Worm (Caenorhabditis elegans) whole organism, L2 larva: ENCODE results near the gene T26H5.9.
A peak's percentile ranks its signal among the peaks of the same experiment; 100 is the strongest.

Experiments used
- C34F6.9 ChIP-seq: fragments of 150-350 bp; optimal IDR thresholded peaks from 2 replicates; lab custom pipeline; 2014; ENCODE audit warnings: missing biosample characterization, missing genetic modification characterization
- F13H6.1 ChIP-seq: sonication (generic microtip); optimal IDR thresholded peaks from 2 replicates; lab custom pipeline; 2016; ENCODE audit warnings: missing genetic modification characterization, missing compliant biosample characterization
- alr-1 ChIP-seq: fragments of 150-350 bp; optimal IDR thresholded peaks from 2 replicates; lab custom pipeline; 2014; ENCODE audit warnings: missing biosample characterization, missing genetic modification characterization
- aly-2 ChIP-seq: fragments of 150-350 bp; optimal IDR thresholded peaks from 2 replicates; lab custom pipeline; 2014; ENCODE audit warnings: missing biosample characterization, missing genetic modification characterization
- ama-1 ChIP-seq: fragments of 150-350 bp; optimal IDR thresholded peaks from 2 replicates; lab custom pipeline; 2018; ENCODE audit warnings: inconsistent platforms
- ceh-16 ChIP-seq: fragments of 150-350 bp; optimal IDR thresholded peaks from 2 replicates; lab custom pipeline; 2014; ENCODE audit warnings: missing biosample characterization, missing genetic modification characterization
- crh-2 ChIP-seq: sonication (generic microtip); optimal IDR thresholded peaks from 2 replicates; lab custom pipeline; 2017; ENCODE audit warnings: missing biosample characterization, missing genetic modification characterization
- dmd-4 ChIP-seq: sonication (generic microtip); optimal IDR thresholded peaks from 2 replicates; lab custom pipeline; 2017; ENCODE audit warnings: missing biosample characterization, missing genetic modification characterization
- egl-27 ChIP-seq: sonication (generic microtip); optimal IDR thresholded peaks from 3 replicates; lab custom pipeline; 2017; ENCODE audit warnings: missing biosample characterization, missing genetic modification reagents, missing genetic modification characterization
- elt-1 ChIP-seq: fragments of 150-350 bp; optimal IDR thresholded peaks from 2 replicates; lab custom pipeline; 2014; ENCODE audit warnings: missing biosample characterization, missing genetic modification characterization
- elt-3 ChIP-seq: sonication (generic microtip); optimal IDR thresholded peaks from 2 replicates; lab custom pipeline; 2017; ENCODE audit warnings: missing biosample characterization, missing genetic modification characterization
- fos-1 ChIP-seq: fragments of 150-350 bp; optimal IDR thresholded peaks from 2 replicates; lab custom pipeline; 2014; ENCODE audit warnings: missing biosample characterization, missing genetic modification characterization
- gmeb-1 ChIP-seq: fragments of 150-350 bp; optimal IDR thresholded peaks from 2 replicates; lab custom pipeline; 2014; ENCODE audit warnings: missing biosample characterization, missing genetic modification characterization
- lin-39 ChIP-seq: fragments of 150-350 bp; optimal IDR thresholded peaks from 2 replicates; lab custom pipeline; 2014; ENCODE audit warnings: missing biosample characterization, missing genetic modification reagents, missing genetic modification characterization
- lsy-2 ChIP-seq, 2 experiments: fragments of 150-350 bp in 1 of 2; sonication (generic microtip) in 1 of 2; optimal IDR thresholded peaks; 2 replicates each; lab custom pipeline; 2014 to 2017; ENCODE audit warnings: missing biosample characterization in 2 of 2, missing genetic modification characterization in 2 of 2
- nhr-10 ChIP-seq: sonication (generic microtip); optimal IDR thresholded peaks from 2 replicates; lab custom pipeline; 2017; ENCODE audit warnings: missing biosample characterization, missing genetic modification characterization
- nhr-11 ChIP-seq: fragments of 150-350 bp; optimal IDR thresholded peaks from 2 replicates; lab custom pipeline; 2014; ENCODE audit warnings: missing biosample characterization, missing genetic modification characterization
- nhr-12 ChIP-seq: fragments of 150-350 bp; optimal IDR thresholded peaks from 2 replicates; lab custom pipeline; 2014; ENCODE audit warnings: missing biosample characterization, missing genetic modification characterization
- nhr-129 ChIP-seq: fragments of 150-350 bp; optimal IDR thresholded peaks from 2 replicates; lab custom pipeline; 2014; ENCODE audit warnings: missing biosample characterization, missing genetic modification characterization
- nhr-23 ChIP-seq: fragments of 150-350 bp; optimal IDR thresholded peaks from 2 replicates; lab custom pipeline; 2014; ENCODE audit warnings: missing biosample characterization, missing genetic modification reagents, missing genetic modification characterization
- nhr-237 ChIP-seq: fragments of 150-350 bp; optimal IDR thresholded peaks from 2 replicates; lab custom pipeline; 2014; ENCODE audit warnings: missing biosample characterization, missing genetic modification characterization
- nhr-25 ChIP-seq: fragments of 150-350 bp; sonication (generic microtip); optimal IDR thresholded peaks from 3 replicates; lab custom pipeline; 2014; ENCODE audit warnings: missing biosample characterization, missing genetic modification characterization
- nhr-77 ChIP-seq: fragments of 150-350 bp; optimal IDR thresholded peaks from 2 replicates; lab custom pipeline; 2014; ENCODE audit warnings: missing biosample characterization, missing genetic modification characterization
- peb-1 ChIP-seq: fragments of 150-350 bp; optimal IDR thresholded peaks from 2 replicates; lab custom pipeline; 2014; ENCODE audit warnings: missing biosample characterization, missing genetic modification characterization
- skn-1 ChIP-seq: sonication (generic microtip); optimal IDR thresholded peaks from 2 replicates; lab custom pipeline; 2017; ENCODE audit warnings: missing biosample characterization, missing genetic modification characterization
- sma-3 ChIP-seq: sonication (generic microtip); optimal IDR thresholded peaks from 2 replicates; lab custom pipeline; 2016; ENCODE audit warnings: missing genetic modification reagents, missing genetic modification characterization, missing compliant biosample characterization
- sma-9 ChIP-seq, 2 experiments: fragments of 150-350 bp in 1 of 2; sonication (generic microtip) in 1 of 2; optimal IDR thresholded peaks; 2 replicates each; lab custom pipeline; 2014 to 2016; ENCODE audit warnings: missing genetic modification characterization in 2 of 2, mild to moderate bottlenecking in 1 of 2, missing biosample characterization in 1 of 2, missing compliant biosample characterization in 1 of 2, missing genetic modification reagents in 1 of 2, moderate library complexity in 1 of 2
- snpc-4 ChIP-seq: fragments of 150-350 bp; optimal IDR thresholded peaks from 2 replicates; lab custom pipeline; 2014; ENCODE audit warnings: missing biosample characterization, missing genetic modification characterization
- unc-39 ChIP-seq: fragments of 150-350 bp; optimal IDR thresholded peaks from 2 replicates; lab custom pipeline; 2014; ENCODE audit warnings: missing biosample characterization, missing genetic modification characterization
- unc-55 ChIP-seq: fragments of 150-350 bp; sonication (generic microtip); optimal IDR thresholded peaks from 3 replicates; lab custom pipeline; 2014; ENCODE audit warnings: missing biosample characterization, missing genetic modification reagents, missing genetic modification characterization
- zag-1 ChIP-seq: fragments of 150-350 bp; optimal IDR thresholded peaks from 2 replicates; lab custom pipeline; 2014; ENCODE audit warnings: missing biosample characterization, missing genetic modification characterization
- ztf-1 ChIP-seq: fragments of 200-800 bp; sonication (Bioruptor generic); conservative IDR thresholded peaks from 2 replicates; pipeline ENCODE4 v1.3.6; 2022; ENCODE audit warnings: missing genetic modification characterization, missing compliant biosample characterization
- ztf-11 ChIP-seq: sonication (generic microtip); optimal IDR thresholded peaks from 2 replicates; lab custom pipeline; 2017; ENCODE audit warnings: missing biosample characterization, missing genetic modification characterization
- ztf-4 ChIP-seq: fragments of 150-350 bp; optimal IDR thresholded peaks from 2 replicates; lab custom pipeline; 2014; ENCODE audit warnings: missing biosample characterization, missing genetic modification characterization

Gene T26H5.9

ce11 chrV:15479107-15479506, 34.4 kb downstream of the T26H5.9 start:
- TF ChIP-seq fos-1 (tag; lab: Kevin White, UChicago) (peak; percentile 56), dmd-4 (no peak), sma-9 (GFP tag; optimal IDR thresholded peaks at IDR 0.05; lab: Kevin White, UChicago) (peak; percentile 15), sma-9 (tag; optimal IDR thresholded peaks at IDR 0.05; lab: Kevin White, UChicago) (no peak)

- TF ChIP-seq nhr-12 (tag; lab: Kevin White, UChicago): no peak
- TF ChIP-seq elt-1 (tag; lab: Kevin White, UChicago): no peak
- TF ChIP-seq, all 48 proteins: peak for 0
Observed at ce11 chrV:15479825-15480224, 35.1 kb downstream of the T26H5.9 start.

- TF ChIP-seq sma-9 (GFP tag; optimal IDR thresholded peaks at IDR 0.05; lab: Kevin White, UChicago) (no peak), sma-9 (tag; optimal IDR thresholded peaks at IDR 0.05; lab: Kevin White, UChicago) (no peak), nhr-11 (no peak), gmeb-1 (tag; lab: Kevin White, UChicago) (no peak), fos-1 (tag; lab: Kevin White, UChicago) (no peak), nhr-237 (tag; lab: Kevin White, UChicago) (no peak), zag-1 (tag; lab: Kevin White, UChicago) (no peak), nhr-77 (tag; lab: Kevin White, UChicago) (no peak), elt-1 (tag; lab: Kevin White, UChicago) (no peak), F13H6.1 (tag; lab: Kevin White, UChicago) (no peak), alr-1 (no peak), nhr-23 (tag; lab: Kevin White, UChicago) (no peak), ztf-11 (tag; lab: Kevin White, UChicago) (no peak), lin-39 (tag; lab: Kevin White, UChicago) (no peak), C34F6.9 (tag; lab: Kevin White, UChicago) (no peak), sma-3 (GFP tag; lab: Kevin White, UChicago) (no peak)
- TF ChIP-seq, all 48 proteins: peak for 0
Observed at ce11 chrV:15480505-15481075, 35.9 kb downstream of the T26H5.9 start.

- TF ChIP-seq skn-1 (tag; lab: Kevin White, UChicago): no peak
- no peak for TF ChIP-seq ama-1 (lab: Kevin White, UChicago)
- no peak for TF ChIP-seq peb-1 (tag; lab: Kevin White, UChicago)
- TF ChIP-seq unc-55 (GFP tag; lab: Kevin White, UChicago): no peak
- TF ChIP-seq sma-9 (GFP tag; optimal IDR thresholded peaks at IDR 0.05; lab: Kevin White, UChicago): peak; percentile 50
- TF ChIP-seq sma-9 (tag; optimal IDR thresholded peaks at IDR 0.05; lab: Kevin White, UChicago): no peak
- TF ChIP-seq nhr-10: no peak
- no peak for TF ChIP-seq nhr-11
Observed at ce11 chrV:15481374-15481773, 36.7 kb downstream of the T26H5.9 start, which contains the start of gene nhr-150. nhr-150 (minus strand) TSS chrV:15481465.

ce11 chrV:15483563-15483962, 38.8 kb downstream of the T26H5.9 start:
- TF ChIP-seq lsy-2 (tag; optimal IDR thresholded peaks at IDR 0.05; lab: Kevin White, UChicago) (no peak), nhr-25 (tag; lab: Kevin White, UChicago) (no peak), ceh-16 (tag; lab: Kevin White, UChicago) (no peak), fos-1 (tag; lab: Kevin White, UChicago) (peak; percentile 15), sma-9 (GFP tag; optimal IDR thresholded peaks at IDR 0.05; lab: Kevin White, UChicago) (peak; percentile 59), sma-9 (tag; optimal IDR thresholded peaks at IDR 0.05; lab: Kevin White, UChicago) (no peak), ztf-4 (no peak), nhr-11 (no peak)

- TF ChIP-seq crh-2 (tag; lab: Kevin White, UChicago) (no peak), alr-1 (no peak), skn-1 (tag; lab: Kevin White, UChicago) (no peak), nhr-129 (no peak), unc-39 (no peak), nhr-25 (tag; lab: Kevin White, UChicago) (no peak), nhr-12 (tag; lab: Kevin White, UChicago) (no peak), elt-1 (tag; lab: Kevin White, UChicago) (no peak), nhr-11 (no peak), snpc-4 (tag; lab: Kevin White, UChicago) (no peak), nhr-23 (tag; lab: Kevin White, UChicago) (no peak), egl-27 (tag; lab: Kevin White, UChicago) (no peak), elt-3 (tag; lab: Kevin White, UChicago) (no peak), ztf-1 (GFP tag; lab: Robert Waterston, UW) (no peak), fos-1 (tag; lab: Kevin White, UChicago) (no peak), nhr-237 (tag; lab: Kevin White, UChicago) (no peak), aly-2 (no peak), gmeb-1 (tag; lab: Kevin White, UChicago) (no peak)
Observed at ce11 chrV:15484537-15484936, 39.8 kb downstream of the T26H5.9 start, which contains the start of gene C06B8.3. C06B8.3 (minus strand) TSS chrV:15484637.
